Fruit fly (Drosophila melanogaster) whole organism, pupa: ENCODE measurements around the gene Cp19.

Source experiments
- CG10348 ChIP-seq: fragments of 200-800 bp; sonication (Bioruptor generic); IDR thresholded peaks from 2 replicates; pipeline ENCODE4 v1.3.6; 2022; ENCODE audit warnings: missing biosample characterization, missing genetic modification characterization
- CG13204 ChIP-seq: fragments of 200-800 bp; sonication (Bioruptor generic); optimal IDR thresholded peaks from 2 replicates; lab custom pipeline; 2018; ENCODE audit warnings: missing biosample characterization, mild to moderate bottlenecking, missing genetic modification characterization, moderate library complexity
- CG14655 ChIP-seq: fragments of 200-800 bp; sonication (Bioruptor generic); optimal IDR thresholded peaks from 3 replicates; lab custom pipeline; 2017; ENCODE audit warnings: mild to moderate bottlenecking, missing biosample characterization, missing genetic modification reagents, missing genetic modification characterization
- CG32121 ChIP-seq: fragments of 200-800 bp; sonication (Bioruptor generic); IDR thresholded peaks from 2 replicates; pipeline ENCODE4 v1.3.6; 2022; ENCODE audit warnings: missing biosample characterization, missing genetic modification characterization
- CG34367 ChIP-seq: fragments of 200-800 bp; sonication (Bioruptor generic); optimal IDR thresholded peaks from 2 replicates; lab custom pipeline; 2018; ENCODE audit warnings: missing biosample characterization, mild to moderate bottlenecking, missing genetic modification characterization
- CG4496 ChIP-seq: fragments of 200-800 bp; sonication (Bioruptor generic); IDR thresholded peaks from 3 replicates; pipeline ENCODE4 v1.3.6; 2022; ENCODE audit warnings: missing biosample characterization, missing genetic modification characterization
- CG8159 ChIP-seq: fragments of 200-800 bp; sonication (Bioruptor generic); optimal IDR thresholded peaks from 3 replicates; lab custom pipeline; 2018; ENCODE audit warnings: missing biosample characterization, mild to moderate bottlenecking, missing genetic modification characterization, moderate library complexity
- EcR ChIP-seq: fragments of 200-800 bp; sonication (Bioruptor generic); optimal IDR thresholded peaks from 3 replicates; lab custom pipeline; 2019; ENCODE audit warnings: missing biosample characterization, missing genetic modification characterization, mild to moderate bottlenecking, moderate library complexity, missing genetic modification reagents
- Ets98B ChIP-seq: fragments of 200-800 bp; sonication (Bioruptor generic); IDR thresholded peaks from 2 replicates; pipeline ENCODE4 v1.3.6; 2022; ENCODE audit warnings: missing biosample characterization, missing genetic modification characterization
- Pif1B ChIP-seq: fragments of 200-800 bp; sonication (Bioruptor generic); optimal IDR thresholded peaks from 3 replicates; lab custom pipeline; 2016; ENCODE audit warnings: missing biosample characterization, missing genetic modification characterization
- Snoo ChIP-seq: fragments of 200-800 bp; sonication (Bioruptor generic); optimal IDR thresholded peaks from 3 replicates; lab custom pipeline; 2017; ENCODE audit warnings: missing biosample characterization, mild to moderate bottlenecking, missing genetic modification characterization, inconsistent platforms
- fd96Ca ChIP-seq: fragments of 200-800 bp; sonication (Bioruptor generic); IDR thresholded peaks from 3 replicates; pipeline ENCODE4 v1.3.6; 2022; ENCODE audit warnings: missing biosample characterization, missing genetic modification characterization
- gl ChIP-seq: fragments of 200-800 bp; sonication (Bioruptor generic); optimal IDR thresholded peaks from 2 replicates; lab custom pipeline; 2018; ENCODE audit warnings: missing biosample characterization, mild to moderate bottlenecking, missing genetic modification characterization
- rn ChIP-seq: fragments of 200-800 bp; sonication (Bioruptor generic); IDR thresholded peaks from 2 replicates; pipeline ENCODE4 v1.3.6; 2022; ENCODE audit warnings: missing biosample characterization, missing genetic modification characterization

dm6 chr3L:8729565-8729964 is at the start of gene Cp19:
- no peak for TF ChIP-seq CG13204 (GFP tag; lab: Kevin White, UChicago)
- TF ChIP-seq CG34367 (tag; lab: Kevin White, UChicago), result no peak
- no peak for TF ChIP-seq Snoo (tag; lab: Kevin White, UChicago)
- no peak for TF ChIP-seq Ets98B (GFP tag; lab: Robert Waterston, UW)
- no peak for TF ChIP-seq CG14655 (GFP tag; lab: Kevin White, UChicago)
- TF ChIP-seq EcR (GFP tag; lab: Kevin White, UChicago), result no peak
- TF ChIP-seq CG32121 (GFP tag; lab: Robert Waterston, UW), result no peak
- no peak for TF ChIP-seq CG8159 (tag; lab: Kevin White, UChicago)
- no peak for TF ChIP-seq CG10348 (GFP tag; lab: Robert Waterston, UW)
- TF ChIP-seq Pif1B (GFP tag; lab: Kevin White, UChicago), result no peak
- TF ChIP-seq rn (GFP tag; lab: Robert Waterston, UW), result no peak
- no peak for TF ChIP-seq CG4496
- TF ChIP-seq gl, result no peak
- TF ChIP-seq fd96Ca, result no peak
